Fruit fly (Drosophila melanogaster): ENCODE data around the gene CG17261.

CG17261 gene

DNA sequence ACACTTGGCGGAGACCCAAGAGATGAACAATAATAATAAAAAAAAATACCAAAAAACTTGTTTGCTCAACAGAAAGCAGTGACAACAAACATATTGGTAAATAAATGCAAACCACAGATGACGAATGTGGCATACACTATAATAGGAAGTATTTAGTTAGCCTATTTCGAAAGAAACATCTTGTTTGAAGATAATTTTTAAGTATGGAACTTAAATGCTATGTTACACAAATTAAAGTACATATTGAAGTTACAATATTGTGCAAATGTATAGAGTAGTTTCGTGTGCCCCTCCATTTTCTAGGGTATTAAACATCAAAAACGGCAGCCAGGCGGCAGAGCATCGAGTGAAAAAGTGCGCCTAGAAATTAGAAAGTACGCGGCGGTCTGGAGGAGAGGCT, 39.0 kb upstream of the CG17261 start (continued):
- TF ChIP-seq row (GFP tag; IDR thresholded peaks at IDR 0.05): peak; percentile 51; the same call in 2 of the 3 replicates
- TF ChIP-seq Meics (GFP tag; optimal IDR thresholded peaks at IDR 0.05): peak; percentile 6
- TF ChIP-seq nom (GFP tag; optimal IDR thresholded peaks at IDR 0.05): no peak
- no peak for TF ChIP-seq disco-r (GFP tag; optimal IDR thresholded peaks at IDR 0.05)
- TF ChIP-seq repo (GFP tag; optimal IDR thresholded peaks at IDR 0.05): no peak
- TF ChIP-seq CG34376 (GFP tag; optimal IDR thresholded peaks at IDR 0.05): no peak
- no peak for TF ChIP-seq CG5245 (GFP tag; optimal IDR thresholded peaks at IDR 0.05)
- TF ChIP-seq tin (GFP tag; optimal IDR thresholded peaks at IDR 0.05): peak; percentile 16
- TF ChIP-seq D19A (tag; optimal IDR thresholded peaks at IDR 0.05): peak; percentile 87
- 0 out of 2 replicates have a peak, but pooled peaks have one; percentile 42 for TF ChIP-seq CG32772 (GFP tag; IDR thresholded peaks at IDR 0.05)
- no peak for TF ChIP-seq br (optimal IDR thresholded peaks at IDR 0.05)
- TF ChIP-seq Ssrp (tag; optimal IDR thresholded peaks at IDR 0.05): peak; percentile 50
- no peak for TF ChIP-seq CG4424 (GFP tag; optimal IDR thresholded peaks at IDR 0.05)
- TF ChIP-seq CG3995 (GFP tag; optimal IDR thresholded peaks at IDR 0.05): no peak
- TF ChIP-seq CG16779 (GFP tag; IDR thresholded peaks at IDR 0.05): no peak
- peak; percentile 47 for TF ChIP-seq CG5180 (GFP tag; optimal IDR thresholded peaks at IDR 0.05)
- TF ChIP-seq CG7963 (GFP tag; IDR thresholded peaks at IDR 0.05; ENCODE audit: partially characterized antibody): no peak
- TF ChIP-seq nmo (GFP tag; optimal IDR thresholded peaks at IDR 0.05): peak; percentile 63
- TF ChIP-seq Aef1 (GFP tag; IDR thresholded peaks at IDR 0.05): 0 out of 3 replicates have a peak, but pooled peaks have one; percentile 29
- no peak for TF ChIP-seq CG15696 (tag; optimal IDR thresholded peaks at IDR 0.05)
- TF ChIP-seq Atf6 (GFP tag; IDR thresholded peaks at IDR 0.05): no peak
- no peak for TF ChIP-seq CG7745 (tag; optimal IDR thresholded peaks at IDR 0.05)
- no peak for TF ChIP-seq mam (GFP tag; optimal IDR thresholded peaks at IDR 0.05)
- no peak for TF ChIP-seq bigmax (GFP tag; optimal IDR thresholded peaks at IDR 0.05)
- TF ChIP-seq Hmr (GFP tag; optimal IDR thresholded peaks at IDR 0.05): peak; percentile 4
- no peak for TF ChIP-seq Mrtf (GFP tag; IDR thresholded peaks at IDR 0.05)
- TF ChIP-seq CG14710 (tag; optimal IDR thresholded peaks at IDR 0.05): peak; percentile 15
- TF ChIP-seq Bgb (GFP tag; IDR thresholded peaks at IDR 0.05; ENCODE audit: partially characterized antibody): no peak
- no peak for TF ChIP-seq HmgD (GFP tag; optimal IDR thresholded peaks at IDR 0.05)
- no peak for TF ChIP-seq Hmx (GFP tag; optimal IDR thresholded peaks at IDR 0.05)
- TF ChIP-seq CoRest (tag; optimal IDR thresholded peaks at IDR 0.05): peak; percentile 54
- TF ChIP-seq Bdp1 (GFP tag; optimal IDR thresholded peaks at IDR 0.05): no peak
- TF ChIP-seq CG1233 (GFP tag; optimal IDR thresholded peaks at IDR 0.05): peak; percentile 56
- peak; percentile 25 for TF ChIP-seq wek (GFP tag; optimal IDR thresholded peaks at IDR 0.05)
- peak; percentile 43 for TF ChIP-seq CG6254 (GFP tag; optimal IDR thresholded peaks at IDR 0.05)
- TF ChIP-seq gt (GFP tag; IDR thresholded peaks at IDR 0.05): no peak
- TF ChIP-seq scrt (GFP tag; optimal IDR thresholded peaks at IDR 0.05): no peak
- TF ChIP-seq nerfin-1 (tag; optimal IDR thresholded peaks at IDR 0.05): peak; percentile 52
- TF ChIP-seq ato (GFP tag; IDR thresholded peaks at IDR 0.05; ENCODE audit: partially characterized antibody): no peak
- peak; percentile 30 for TF ChIP-seq Nf-YB (GFP tag; optimal IDR thresholded peaks at IDR 0.05)
- no peak for TF ChIP-seq ash1 (GFP tag; optimal IDR thresholded peaks at IDR 0.05)
- TF ChIP-seq zfh2 (GFP tag; optimal IDR thresholded peaks at IDR 0.05): no peak
- peak; percentile 1 for TF ChIP-seq bcd (GFP tag; optimal IDR thresholded peaks at IDR 0.05)
- TF ChIP-seq grn (GFP tag; optimal IDR thresholded peaks at IDR 0.05): no peak
- TF ChIP-seq CG11504 (tag; optimal IDR thresholded peaks at IDR 0.05): peak; percentile 81
- no peak for TF ChIP-seq CG6272 (GFP tag; IDR thresholded peaks at IDR 0.05)
- no peak for TF ChIP-seq MBD-R2 (GFP tag; IDR thresholded peaks at IDR 0.05)
- TF ChIP-seq Jarid2 (GFP tag; optimal IDR thresholded peaks at IDR 0.05): no peak
- TF ChIP-seq Adf1 (GFP tag; IDR thresholded peaks at IDR 0.05): no peak
- no peak for TF ChIP-seq mirr (GFP tag; optimal IDR thresholded peaks at IDR 0.05)
- TF ChIP-seq CG11398 (GFP tag; optimal IDR thresholded peaks at IDR 0.05): no peak
